Fruit fly (Drosophila melanogaster) S2 (cell line): Measurements from ENCODE around the gene CG10984.

Experiments used
- CG8478 ChIP-seq: fragments of >200 bp; optimal IDR thresholded peaks from 2 replicates; lab custom pipeline; 2018
- CTCF ChIP-seq, 2 experiments: fragments of >200 bp; optimal IDR thresholded peaks; 2 replicates each; lab custom pipeline; 2018

DNA sequence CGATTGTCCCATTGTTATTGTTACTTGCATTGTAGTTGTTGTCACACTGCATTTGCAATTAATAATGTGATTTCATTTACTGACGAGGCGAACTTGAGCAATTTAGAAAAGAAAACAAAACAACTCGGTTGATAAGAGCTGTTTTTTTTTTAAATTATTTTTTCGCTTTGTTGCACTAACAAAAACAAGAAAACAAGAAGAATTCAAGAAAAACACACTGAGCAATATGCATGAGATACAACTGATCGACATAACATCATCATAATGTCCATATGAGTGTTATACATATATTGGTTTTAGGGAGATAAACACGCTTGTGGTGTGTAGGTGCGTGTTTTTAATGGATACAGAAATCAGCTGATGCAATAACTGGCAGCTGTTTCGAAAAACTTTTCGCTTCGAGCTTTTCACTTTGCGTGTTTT is 52.5 kb downstream of the CG10984 start:
- no peak for TF ChIP-seq CTCF (optimal IDR thresholded peaks at IDR 0.05; lab: Kevin White, UChicago)
- TF ChIP-seq CG8478 (lab: Kevin White, UChicago): no peak
